Worm (Caenorhabditis elegans) whole organism, late embryonic: ENCODE data around the gene M151.2.

Experiments
- F13H6.1 ChIP-seq: sonication (generic microtip); optimal IDR thresholded peaks from 2 replicates; lab custom pipeline; 2016; ENCODE audit warnings: missing genetic modification characterization, missing compliant biosample characterization
- K02D7.2 ChIP-seq: sonication (generic microtip); optimal IDR thresholded peaks from 2 replicates; lab custom pipeline; 2017; ENCODE audit warnings: mild to moderate bottlenecking, missing genetic modification characterization, missing compliant biosample characterization
- T23F11.4 ChIP-seq: fragments of 200-800 bp; sonication (Bioruptor generic); optimal IDR thresholded peaks from 2 replicates; lab custom pipeline; 2018; ENCODE audit warnings: mild to moderate bottlenecking, missing genetic modification characterization, missing compliant biosample characterization
- ahr-1 ChIP-seq: sonication (generic microtip); optimal IDR thresholded peaks from 2 replicates; lab custom pipeline; 2016; ENCODE audit warnings: missing genetic modification characterization, missing compliant biosample characterization
- ceh-14 ChIP-seq: sonication (generic microtip); optimal IDR thresholded peaks from 2 replicates; lab custom pipeline; 2016; ENCODE audit warnings: missing genotype, missing genetic modification characterization, missing compliant biosample characterization
- ceh-2 ChIP-seq: sonication (generic microtip); optimal IDR thresholded peaks from 2 replicates; lab custom pipeline; 2016; ENCODE audit warnings: missing genotype, missing genetic modification characterization, missing compliant biosample characterization
- ceh-30 ChIP-seq: fragments of 150-350 bp; optimal IDR thresholded peaks from 2 replicates; lab custom pipeline; 2014; ENCODE audit warnings: missing biosample characterization, missing genetic modification characterization
- ceh-31 ChIP-seq: sonication (generic microtip); optimal IDR thresholded peaks from 2 replicates; lab custom pipeline; 2016; ENCODE audit warnings: missing genetic modification characterization, missing compliant biosample characterization
- ceh-34 ChIP-seq: sonication (generic microtip); optimal IDR thresholded peaks from 2 replicates; lab custom pipeline; 2016; ENCODE audit warnings: mild to moderate bottlenecking, missing genetic modification characterization, missing compliant biosample characterization
- ceh-45 ChIP-seq: fragments of 200-800 bp; sonication (Bioruptor generic); IDR thresholded peaks from 2 replicates; pipeline ENCODE4 v1.3.6; 2022; ENCODE audit warnings: missing genetic modification reagents, missing genetic modification characterization, missing compliant biosample characterization
- dve-1 ChIP-seq: sonication (generic microtip); optimal IDR thresholded peaks from 2 replicates; lab custom pipeline; 2017; ENCODE audit warnings: antibody characterized with exemption, mild to moderate bottlenecking, missing genetic modification characterization, missing compliant biosample characterization
- elt-2 ChIP-seq: sonication (generic microtip); optimal IDR thresholded peaks from 2 replicates; lab custom pipeline; 2016; ENCODE audit warnings: missing genetic modification reagents, missing genetic modification characterization, missing compliant biosample characterization
- ets-4 ChIP-seq: sonication (generic microtip); optimal IDR thresholded peaks from 2 replicates; lab custom pipeline; 2016; ENCODE audit warnings: missing genetic modification characterization, missing compliant biosample characterization
- eyg-1 ChIP-seq: sonication (generic microtip); optimal IDR thresholded peaks from 2 replicates; lab custom pipeline; 2016; ENCODE audit warnings: missing genotype, missing genetic modification characterization, missing compliant biosample characterization
- fax-1 ChIP-seq: sonication (generic microtip); optimal IDR thresholded peaks from 2 replicates; lab custom pipeline; 2016; ENCODE audit warnings: missing genotype, missing genetic modification characterization, missing compliant biosample characterization
- fkh-6 ChIP-seq: sonication (generic microtip); optimal IDR thresholded peaks from 2 replicates; lab custom pipeline; 2016; ENCODE audit warnings: missing genetic modification characterization, missing compliant biosample characterization
- gmeb-2 ChIP-seq: sonication (generic microtip); optimal IDR thresholded peaks from 2 replicates; lab custom pipeline; 2016; ENCODE audit warnings: missing genetic modification characterization, inconsistent platforms, missing compliant biosample characterization
- hlh-13 ChIP-seq: fragments of 200-800 bp; sonication (Bioruptor generic); optimal IDR thresholded peaks from 2 replicates; lab custom pipeline; 2018; ENCODE audit warnings: mild to moderate bottlenecking, missing genetic modification characterization, missing compliant biosample characterization
- hlh-6 ChIP-seq: sonication (generic microtip); optimal IDR thresholded peaks from 2 replicates; lab custom pipeline; 2016; ENCODE audit warnings: missing genotype, missing genetic modification characterization, missing compliant biosample characterization
- hlh-8 ChIP-seq: sonication (generic microtip); optimal IDR thresholded peaks from 2 replicates; lab custom pipeline; 2016; ENCODE audit warnings: missing genotype, missing genetic modification characterization, missing compliant biosample characterization
- lim-6 ChIP-seq: sonication (generic microtip); optimal IDR thresholded peaks from 2 replicates; lab custom pipeline; 2016; ENCODE audit warnings: missing genetic modification characterization, missing compliant biosample characterization
- lin-11 ChIP-seq: fragments of 200-800 bp; sonication (Bioruptor generic); optimal IDR thresholded peaks from 2 replicates; lab custom pipeline; 2018; ENCODE audit warnings: mild to moderate bottlenecking, missing genetic modification characterization, missing compliant biosample characterization
- madf-2 ChIP-seq: sonication (generic microtip); optimal IDR thresholded peaks from 2 replicates; lab custom pipeline; 2017; ENCODE audit warnings: missing genetic modification characterization, missing compliant biosample characterization
- nfya-1 ChIP-seq: sonication (generic microtip); optimal IDR thresholded peaks from 2 replicates; lab custom pipeline; 2017; ENCODE audit warnings: missing genetic modification characterization, mild to moderate bottlenecking, missing compliant biosample characterization, antibody characterized with exemption, moderate library complexity
- nhr-11 ChIP-seq: fragments of 150-350 bp; optimal IDR thresholded peaks from 2 replicates; lab custom pipeline; 2014; ENCODE audit warnings: missing biosample characterization, missing genetic modification characterization
- npax-4 ChIP-seq: sonication (generic microtip); optimal IDR thresholded peaks from 2 replicates; lab custom pipeline; 2016; ENCODE audit warnings: missing genetic modification characterization, missing compliant biosample characterization
- odd-2 ChIP-seq: sonication (generic microtip); optimal IDR thresholded peaks from 2 replicates; lab custom pipeline; 2017; ENCODE audit warnings: antibody characterized with exemption, mild to moderate bottlenecking, missing genetic modification characterization, missing compliant biosample characterization
- pha-4 ChIP-seq: fragments of 150-350 bp; optimal IDR thresholded peaks from 2 replicates; lab custom pipeline; 2018; ENCODE audit warnings: missing biosample characterization, missing genetic modification reagents, missing genetic modification characterization
- pqm-1 ChIP-seq: sonication (generic microtip); optimal IDR thresholded peaks from 2 replicates; lab custom pipeline; 2016; ENCODE audit warnings: missing genetic modification characterization, missing compliant biosample characterization
- pros-1 ChIP-seq: fragments of 150-350 bp; optimal IDR thresholded peaks from 2 replicates; lab custom pipeline; 2014; ENCODE audit warnings: missing biosample characterization, missing genetic modification reagents, missing genetic modification characterization
- ref-2 ChIP-seq: sonication (generic microtip); optimal IDR thresholded peaks from 2 replicates; lab custom pipeline; 2016; ENCODE audit warnings: missing genetic modification characterization, missing compliant biosample characterization
- sdc-2 ChIP-seq: sonication (generic microtip); optimal IDR thresholded peaks from 2 replicates; lab custom pipeline; 2016; ENCODE audit warnings: missing genotype, missing genetic modification characterization, missing compliant biosample characterization
- tbx-2 ChIP-seq: sonication (generic microtip); optimal IDR thresholded peaks from 2 replicates; lab custom pipeline; 2016; ENCODE audit warnings: missing genetic modification characterization, missing compliant biosample characterization
- ttx-3 ChIP-seq: sonication (generic microtip); optimal IDR thresholded peaks from 2 replicates; lab custom pipeline; 2016; ENCODE audit warnings: missing genetic modification reagents, missing genetic modification characterization, missing compliant biosample characterization
- unc-3 ChIP-seq, 2 experiments: fragments of 200-800 bp in 1 of 2; sonication (Bioruptor generic) in 1 of 2; sonication (generic microtip) in 1 of 2; conservative IDR thresholded peaks in 1 of 2; optimal IDR thresholded peaks in 1 of 2; 2 replicates each; pipeline versions ENCODE4 v1.3.6 to Lab custom; 2016 to 2022; ENCODE audit warnings: missing compliant biosample characterization in 2 of 2, missing genetic modification characterization in 2 of 2, missing genetic modification reagents in 1 of 2
- unc-42 ChIP-seq: sonication (generic microtip); optimal IDR thresholded peaks from 2 replicates; lab custom pipeline; 2016; ENCODE audit warnings: missing genotype, missing genetic modification characterization, missing compliant biosample characterization
- unc-55 ChIP-seq: sonication (generic microtip); optimal IDR thresholded peaks from 2 replicates; lab custom pipeline; 2017; ENCODE audit warnings: missing biosample characterization, missing genetic modification reagents, missing genetic modification characterization

M151.2 gene

ce11 chrII:3659776-3660175 lies 28.9 kb downstream of the M151.2 start, which contains the start of gene F19B10.4:
Gene F19B10.4 (plus strand): TSS chrII:3660076.
- TF ChIP-seq K02D7.2 (tag; lab: Kevin White, UChicago) (no peak), ahr-1 (tag; lab: Kevin White, UChicago) (no peak), npax-4 (tag; lab: Kevin White, UChicago) (no peak), F13H6.1 (tag; lab: Kevin White, UChicago) (no peak), hlh-6 (no peak), fkh-6 (tag; lab: Kevin White, UChicago) (no peak)

ce11 chrII:3661932-3662331 lies 31.0 kb downstream of the M151.2 start, which contains the start of gene F19B10.13:
Gene F19B10.13 (plus strand): TSS chrII:3662274.
- TF ChIP-seq ceh-34 (tag; lab: Kevin White, UChicago): no peak
- no peak for TF ChIP-seq ahr-1 (tag; lab: Kevin White, UChicago)
- TF ChIP-seq ttx-3: no peak
- no peak for TF ChIP-seq pqm-1 (tag; lab: Kevin White, UChicago)
- TF ChIP-seq elt-2 (tag; lab: Kevin White, UChicago): peak; percentile 12

DNA sequence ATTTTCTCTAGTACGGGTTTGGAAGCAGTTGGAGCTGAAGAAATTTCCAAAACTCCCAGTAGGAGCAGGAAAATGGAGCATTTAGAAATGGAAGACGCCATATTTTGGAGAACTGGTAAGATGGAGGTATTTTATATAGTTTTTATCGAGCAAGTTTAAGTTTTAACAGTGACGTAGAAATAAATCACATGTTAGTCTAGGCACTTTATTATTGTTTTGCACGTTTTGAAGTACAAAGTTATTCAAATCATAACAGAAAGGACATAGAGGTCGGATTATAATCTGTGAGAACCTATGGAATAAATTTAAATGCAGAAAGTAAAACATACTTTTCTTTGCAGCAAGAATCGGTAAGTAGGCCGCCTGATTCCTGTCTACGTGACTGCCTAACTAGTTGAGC lies 32.9 kb downstream of the M151.2 start, which contains the start of gene F19B10.6:
F19B10.6 (minus strand) TSS at position 101 of the 400 bp plus-strand sequence.
- TF ChIP-seq fax-1 (tag; lab: Kevin White, UChicago): no peak
- no peak for TF ChIP-seq nhr-11 (tag; lab: Kevin White, UChicago)
- TF ChIP-seq, all 69 proteins: peak for 0

- TF ChIP-seq unc-42 (tag; lab: Kevin White, UChicago): no peak
- no peak for TF ChIP-seq ceh-45 (GFP tag; lab: Robert Waterston, UW)
- TF ChIP-seq tbx-2 (tag; lab: Kevin White, UChicago): no peak
- TF ChIP-seq ceh-34 (tag; lab: Kevin White, UChicago): no peak
- no peak for TF ChIP-seq madf-2 (tag; lab: Kevin White, UChicago)
- TF ChIP-seq ref-2: no peak
- TF ChIP-seq T23F11.4: no peak
Measured at ce11 chrII:3664470-3664869, 33.6 kb downstream of the M151.2 start, which contains the start of gene F19B10.3. Gene F19B10.3 (plus strand): TSS chrII:3664770.

- TF ChIP-seq nfya-1 (tag; lab: Kevin White, UChicago) (peak; percentile 64), K02D7.2 (tag; lab: Kevin White, UChicago) (no peak)
Measured at ce11 chrII:3665181-3665580, 34.3 kb downstream of the M151.2 start.

DNA sequence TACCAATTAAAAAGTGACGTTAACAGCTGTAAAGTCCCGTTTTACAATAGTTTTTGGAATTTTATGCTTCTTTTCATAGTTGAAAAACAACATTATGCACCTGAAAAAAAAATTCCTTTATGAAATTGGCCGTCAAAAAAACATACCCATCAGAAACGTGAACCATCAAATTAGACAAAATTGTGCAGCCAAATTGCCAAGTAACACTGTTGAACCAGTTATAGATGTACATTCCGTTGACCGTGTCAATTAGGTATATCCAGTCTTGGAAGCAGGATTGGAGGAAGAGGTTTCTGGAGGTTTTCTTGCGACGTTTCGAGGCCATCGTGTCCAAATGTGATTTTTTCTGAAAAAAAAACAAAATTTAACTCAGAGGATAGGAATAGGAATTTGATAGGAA lies 38.4 kb downstream of the M151.2 start, which contains the start of gene srx-97:
srx-97 (minus strand) TSS at position 101 of the 400 bp plus-strand sequence.
- no peak for TF ChIP-seq ceh-2 (tag; lab: Kevin White, UChicago)
- TF ChIP-seq hlh-8 (tag; lab: Kevin White, UChicago): no peak
- no peak for TF ChIP-seq ceh-14 (tag; lab: Kevin White, UChicago)
- no peak for TF ChIP-seq ahr-1 (tag; lab: Kevin White, UChicago)
- TF ChIP-seq pros-1: no peak
- no peak for TF ChIP-seq pqm-1 (tag; lab: Kevin White, UChicago)
- no peak for TF ChIP-seq eyg-1
- no peak for TF ChIP-seq pha-4 (tag; lab: Kevin White, UChicago)
- TF ChIP-seq ref-2: no peak

DNA sequence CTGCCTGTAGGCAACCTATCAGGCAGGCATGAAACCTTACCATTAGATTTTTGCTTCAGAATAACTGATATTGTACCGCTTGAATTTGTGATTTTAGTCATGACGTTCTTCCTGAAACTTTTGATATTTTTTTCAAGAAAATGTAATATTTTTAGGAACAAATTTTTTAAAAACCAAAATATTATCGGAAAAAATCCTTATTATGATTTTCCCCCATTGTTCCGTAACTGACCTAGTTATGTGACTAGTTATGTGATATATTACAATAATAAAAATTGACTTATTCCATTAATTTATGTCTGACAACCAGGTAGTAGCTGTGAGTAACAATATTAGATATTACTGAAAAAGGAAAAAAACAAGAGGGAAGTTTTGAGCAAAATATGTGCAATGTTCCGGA lies 40.0 kb downstream of the M151.2 start, which contains the start of gene srx-98:
srx-98 (minus strand) TSS at position 101 of the 400 bp plus-strand sequence.
- TF ChIP-seq eyg-1 (no peak), lin-11 (tag; lab: Kevin White, UChicago) (no peak), lim-6 (tag; lab: Kevin White, UChicago) (no peak)

- TF ChIP-seq ets-4 (tag; lab: Kevin White, UChicago) (no peak), gmeb-2 (tag; lab: Kevin White, UChicago) (no peak), ceh-30 (no peak), ceh-2 (tag; lab: Kevin White, UChicago) (no peak), dve-1 (tag; lab: Kevin White, UChicago) (no peak), unc-55 (no peak), ceh-31 (tag; lab: Kevin White, UChicago) (no peak), ahr-1 (tag; lab: Kevin White, UChicago) (no peak), sdc-2 (tag; lab: Kevin White, UChicago) (no peak), unc-3 (GFP tag; conservative IDR thresholded peaks at IDR 0.05; lab: Robert Waterston, UW) (no peak), unc-3 (tag; optimal IDR thresholded peaks at IDR 0.05; lab: Kevin White, UChicago) (no peak), odd-2 (tag; lab: Kevin White, UChicago) (no peak), ref-2 (no peak), hlh-13 (GFP tag; lab: Kevin White, UChicago) (no peak), T23F11.4 (no peak)
Measured at ce11 chrII:3673493-3673892, 42.6 kb downstream of the M151.2 start, which contains the start of gene sea-1. Gene sea-1 (minus strand): TSS chrII:3673593.
